Worm (Caenorhabditis elegans): ENCODE results near the gene nhr-40.
A peak's percentile ranks its signal among the peaks of the same experiment; 100 is the strongest.

Gene nhr-40

DNA sequence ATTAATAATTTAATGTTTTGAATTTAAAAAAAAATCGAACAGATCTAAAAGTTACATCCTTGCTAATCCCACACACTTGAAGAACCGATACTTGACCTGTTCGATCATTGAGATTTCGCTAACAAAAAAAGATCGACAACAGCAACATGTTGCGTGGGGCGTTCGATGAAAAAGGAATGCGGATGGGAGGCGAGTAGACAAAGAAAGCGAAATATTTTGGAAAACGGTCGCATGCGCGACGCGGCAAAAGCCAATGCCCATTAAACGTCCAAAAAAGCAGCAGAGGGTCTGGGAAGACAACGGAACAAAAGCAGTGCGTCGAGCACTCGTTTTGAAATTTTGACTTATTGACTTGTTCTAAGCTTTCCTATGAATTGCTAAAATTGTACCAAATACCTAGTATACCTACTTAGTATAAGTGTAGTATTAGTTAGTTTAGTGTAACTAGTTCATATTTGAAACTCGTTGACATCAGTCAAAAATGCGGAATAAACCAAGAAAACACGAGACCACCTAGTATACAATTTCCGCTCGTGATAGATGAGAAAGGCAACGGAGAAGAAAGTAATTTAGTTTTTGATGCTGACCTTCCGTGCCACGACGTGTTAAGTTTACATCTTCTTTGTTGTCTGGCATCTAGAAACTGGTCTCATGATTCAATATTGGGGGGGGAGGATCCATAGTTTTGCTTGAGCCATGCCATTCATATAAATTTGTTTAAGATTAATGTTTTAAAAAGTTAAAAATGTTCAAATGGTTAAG is 11.8 kb upstream of the nhr-40 start (continued):
- TF ChIP-seq lin-35 (GFP tag; optimal IDR thresholded peaks at IDR 0.05): peak in 1 of 2 experiments; percentile 59
- TF ChIP-seq pag-3 (tag; optimal IDR thresholded peaks at IDR 0.05; ENCODE audit: borderline replicate concordance, insufficient read depth): peak; percentile 76
- peak; percentile 91 for TF ChIP-seq nhr-85 (tag)

DNA sequence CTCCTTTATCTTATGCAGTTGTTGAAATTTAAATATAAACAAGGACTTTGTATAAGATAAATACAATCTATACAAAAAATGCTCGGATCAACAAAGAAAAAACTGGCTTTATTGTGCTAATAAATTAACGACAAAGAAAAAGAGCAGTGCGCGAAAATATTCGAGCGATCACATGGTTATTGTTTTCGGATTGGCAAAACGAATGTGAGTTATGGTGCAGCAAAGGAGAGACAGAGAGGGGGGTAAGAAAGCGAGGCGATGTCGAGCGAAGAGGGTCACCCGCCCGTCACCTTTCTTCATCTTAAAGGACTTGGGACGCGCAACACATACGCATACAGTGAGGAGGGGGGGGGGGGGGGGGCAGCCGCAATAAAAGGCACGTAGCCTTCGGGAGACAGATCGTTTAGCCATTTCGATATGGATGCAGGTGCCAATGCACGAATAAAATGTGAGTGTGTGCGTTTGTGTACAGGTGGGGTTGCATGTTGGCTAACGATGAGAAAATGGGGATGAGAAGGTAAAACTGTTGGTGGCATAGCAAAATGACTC is 10.6 kb upstream of the nhr-40 start:
- TF ChIP-seq snu-23 (GFP tag; optimal IDR thresholded peaks at IDR 0.05) (peak; percentile 3), lin-35 (GFP tag; optimal IDR thresholded peaks at IDR 0.05) (no peak), zip-4 (GFP tag; optimal IDR thresholded peaks at IDR 0.05) (no peak), efl-1 (optimal IDR thresholded peaks at IDR 0.05) (no peak), efl-1 (GFP tag; optimal IDR thresholded peaks at IDR 0.05 in 1 of 2) (peak in 1 of 2 experiments; percentile 8), nhr-47 (tag; optimal IDR thresholded peaks at IDR 0.05) (peak; percentile 18), nhr-85 (tag) (peak; percentile 86), lin-14 (GFP tag; optimal IDR thresholded peaks at IDR 0.05) (peak; percentile 59), grh-1 (GFP tag; IDR thresholded peaks at IDR 0.05) (0 out of 2 replicates have a peak, but pooled peaks have one; percentile 32), unc-86 (tag; optimal IDR thresholded peaks at IDR 0.05) (no peak), nhr-20 (tag; optimal IDR thresholded peaks at IDR 0.05) (peak; percentile 0), nhr-19 (GFP tag; conservative IDR thresholded peaks at IDR 0.05) (peak; percentile 11; the same call in 1 of the 2 replicates), mef-2 (tag; optimal IDR thresholded peaks at IDR 0.05) (no peak), nhr-90 (tag; optimal IDR thresholded peaks at IDR 0.05; ENCODE audit: poor library complexity) (peak; percentile 31), skn-1 (tag; optimal IDR thresholded peaks at IDR 0.05) (peak; percentile 22), nhr-71 (tag; optimal IDR thresholded peaks at IDR 0.05) (peak; percentile 13)

DNA sequence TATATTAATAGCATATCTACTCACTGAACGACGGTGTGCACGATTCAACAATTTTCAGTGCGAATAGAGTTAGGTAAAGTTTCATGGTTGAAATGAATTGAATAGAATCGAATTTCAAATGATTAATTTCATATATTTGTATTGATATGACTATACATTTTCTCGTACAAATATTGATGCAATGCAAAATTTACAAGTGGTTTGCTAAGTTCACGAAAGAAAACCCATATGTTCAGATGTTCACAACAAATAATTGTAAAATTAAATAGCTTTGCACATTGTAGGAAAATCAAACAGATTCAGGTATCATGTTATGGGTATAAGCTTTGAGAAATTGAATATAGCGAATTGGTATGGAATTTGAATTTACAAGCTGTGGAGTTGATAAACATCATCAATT is 8.1 kb upstream of the nhr-40 start, which contains the start of gene H01M10.2:
Gene H01M10.2 (minus strand): TSS at position 101 of the 400 bp plus-strand sequence.
- TF ChIP-seq unc-62 (GFP tag; optimal IDR thresholded peaks at IDR 0.05): no peak
- TF ChIP-seq C04F5.9 (tag; optimal IDR thresholded peaks at IDR 0.05): no peak
- no peak for TF ChIP-seq ceh-82 (tag; optimal IDR thresholded peaks at IDR 0.05)
- no peak for TF ChIP-seq efl-3 (GFP tag; optimal IDR thresholded peaks at IDR 0.05)
- no peak for TF ChIP-seq hlh-4 (tag; optimal IDR thresholded peaks at IDR 0.05)
- no peak for TF ChIP-seq skn-1 (tag; optimal IDR thresholded peaks at IDR 0.05)
- TF ChIP-seq dpl-1 (GFP tag; optimal IDR thresholded peaks at IDR 0.05): no peak
- TF ChIP-seq lir-3 (tag; optimal IDR thresholded peaks at IDR 0.05; ENCODE audit: poor library complexity): no peak
- no peak for TF ChIP-seq ceh-88 (GFP tag; IDR thresholded peaks at IDR 0.05)
- TF ChIP-seq xbp-1 (tag; optimal IDR thresholded peaks at IDR 0.05): no peak
- no peak for TF ChIP-seq mab-9 (GFP tag; IDR thresholded peaks at IDR 0.05)
- TF ChIP-seq alr-1 (tag; optimal IDR thresholded peaks at IDR 0.05; ENCODE audit: borderline replicate concordance): no peak

DNA sequence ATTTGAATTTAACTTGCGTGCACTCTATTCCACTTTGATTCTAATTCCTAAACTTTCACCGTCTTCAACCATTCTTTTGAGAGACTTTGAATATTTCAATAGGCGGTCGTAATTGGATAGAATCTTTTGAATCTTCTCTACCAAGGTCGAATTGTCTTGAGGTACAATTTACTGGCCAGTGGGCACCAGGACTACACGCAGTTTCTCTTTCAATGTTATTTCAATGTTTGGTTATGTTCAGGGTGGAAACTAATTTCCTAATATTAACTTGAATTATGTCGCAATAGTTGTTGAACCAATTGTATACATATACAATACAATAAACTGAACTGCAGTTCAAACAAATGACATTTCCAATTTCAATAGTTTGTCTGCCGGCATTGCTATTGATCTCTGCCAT is 5.8 kb upstream of the nhr-40 start:
- TF ChIP-seq C04F5.9 (tag; optimal IDR thresholded peaks at IDR 0.05) (no peak), nhr-90 (tag; optimal IDR thresholded peaks at IDR 0.05; ENCODE audit: poor library complexity) (peak; percentile 12), snu-23 (GFP tag; optimal IDR thresholded peaks at IDR 0.05) (peak; percentile 41), C16A3.4 (tag; optimal IDR thresholded peaks at IDR 0.05) (no peak), mdl-1 (tag; optimal IDR thresholded peaks at IDR 0.05) (no peak), nhr-85 (tag) (peak; percentile 90), jun-1 (tag; optimal IDR thresholded peaks at IDR 0.05) (no peak), nhr-47 (tag; optimal IDR thresholded peaks at IDR 0.05) (peak; percentile 7), skn-1 (tag; optimal IDR thresholded peaks at IDR 0.05) (peak; percentile 9), nhr-20 (tag; optimal IDR thresholded peaks at IDR 0.05) (peak; percentile 38), blmp-1 (tag; optimal IDR thresholded peaks at IDR 0.05) (peak; percentile 87), lin-14 (GFP tag; optimal IDR thresholded peaks at IDR 0.05) (peak; percentile 61), lsy-2 (tag; optimal IDR thresholded peaks at IDR 0.05) (peak in 1 of 2 experiments; percentile 22), nhr-71 (tag; optimal IDR thresholded peaks at IDR 0.05) (peak; percentile 33)

All from whole organism, L1 larva.